Fruit fly (Drosophila melanogaster) ovary, adult (tissue): ENCODE data around the gene CG31467.

Source experiments
- CG17801 ChIP-seq: fragments of 200-800 bp; optimal IDR thresholded peaks from 2 replicates; lab custom pipeline; 2019; ENCODE audit warnings: missing biosample characterization, mild to moderate bottlenecking, missing genetic modification characterization, moderate library complexity; ENCODE audit not compliant: partially characterized antibody

The CG31467 gene

DNA sequence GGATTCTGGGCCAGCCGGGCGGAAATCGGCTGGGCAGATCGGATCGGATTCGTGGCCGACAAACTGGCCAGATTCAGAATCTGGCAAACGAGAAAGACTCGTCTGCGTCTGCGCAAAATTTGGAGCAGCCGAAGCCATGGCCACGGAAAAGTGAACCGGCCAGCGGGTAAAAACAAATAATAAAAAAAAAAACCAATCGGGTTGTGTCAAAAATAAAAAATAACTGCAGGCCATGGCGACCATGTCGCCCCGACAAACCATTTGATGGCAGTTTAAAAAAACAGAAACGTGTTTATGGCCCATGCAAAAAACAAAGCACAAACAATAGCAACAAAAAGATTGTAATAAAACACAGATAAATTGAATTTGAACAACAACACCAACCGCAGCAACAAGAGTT, 18.5 kb downstream of the CG31467 start:
- no peak for TF ChIP-seq CG17801

DNA sequence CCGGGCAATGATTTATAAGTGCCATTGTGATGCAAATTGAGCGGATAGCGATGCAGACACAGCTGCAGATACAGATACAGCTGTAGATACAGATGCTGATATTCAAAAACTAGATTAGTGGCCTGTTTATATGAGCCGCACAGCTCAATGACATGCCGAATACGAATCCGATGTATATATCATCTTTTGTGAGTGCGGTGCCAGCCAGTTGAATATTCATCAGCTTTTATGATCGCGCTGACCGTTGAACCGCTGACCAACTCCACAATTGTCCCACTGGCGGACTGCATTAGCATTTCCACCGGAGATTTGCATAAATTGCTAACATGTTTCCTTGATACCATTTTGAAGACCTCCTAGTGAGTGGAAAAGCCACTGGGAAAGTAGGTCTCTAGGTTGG, 19.4 kb downstream of the CG31467 start:
- TF ChIP-seq CG17801: no peak

DNA sequence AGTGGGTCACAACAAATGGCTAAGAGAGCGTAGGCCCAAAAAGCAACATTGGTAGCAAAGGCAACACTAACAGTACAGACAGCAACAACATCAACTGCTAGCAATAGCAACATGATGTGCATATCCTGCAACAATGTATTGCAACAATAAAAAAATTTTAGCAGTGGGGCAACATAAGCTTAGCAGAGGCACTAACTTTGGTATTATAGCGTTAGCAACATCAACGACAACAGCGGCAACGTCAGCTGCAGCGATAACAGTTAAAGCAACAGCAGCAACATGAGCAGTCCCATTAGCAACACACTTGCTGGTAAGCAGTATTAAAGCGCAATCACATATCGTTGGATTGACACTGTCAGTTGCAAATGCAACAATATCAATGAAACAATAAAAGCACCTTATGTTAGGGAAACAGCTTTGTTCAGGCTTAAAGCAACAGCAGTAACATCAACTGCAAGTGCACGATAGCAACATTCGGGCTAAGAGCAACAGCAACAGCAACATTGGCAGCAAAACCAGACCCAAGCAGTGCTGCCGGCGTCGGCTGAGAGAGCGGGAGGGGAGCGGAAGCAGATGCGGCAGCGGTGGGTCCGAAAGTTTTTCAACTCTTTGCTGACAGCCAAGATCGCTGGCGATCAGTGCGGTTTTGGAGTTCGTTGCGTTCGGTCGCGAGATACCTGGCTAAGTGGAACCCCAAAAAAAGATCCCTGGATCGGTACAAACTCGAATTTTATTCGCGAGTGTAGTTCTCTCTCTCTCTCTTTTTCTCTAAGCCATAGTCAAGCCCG, 20.2 kb downstream of the CG31467 start, which contains the start of gene Skel:
Gene Skel, plus strand, starts transcription at position 637 of the 788 bp plus-strand sequence.
- TF ChIP-seq CG17801: no peak

DNA sequence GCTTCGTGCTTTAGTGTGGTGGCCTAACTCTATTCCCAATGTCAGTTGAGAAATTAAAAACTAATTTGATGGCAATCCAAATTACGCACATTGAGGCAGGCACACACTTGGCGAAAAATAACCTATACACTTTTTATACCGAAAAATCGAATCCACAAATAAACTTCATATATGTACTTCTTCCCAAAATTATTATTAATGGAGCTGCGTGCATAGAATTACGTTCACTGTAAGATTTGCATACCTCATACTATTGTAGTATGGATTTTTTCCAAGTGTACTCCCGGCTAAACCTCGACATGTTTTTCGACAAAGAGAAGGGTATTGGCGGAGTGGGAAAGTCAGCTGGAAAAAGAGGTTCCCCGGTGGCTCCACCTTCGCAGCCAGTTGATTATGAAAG, 22.4 kb downstream of the CG31467 start:
- no peak for TF ChIP-seq CG17801

DNA sequence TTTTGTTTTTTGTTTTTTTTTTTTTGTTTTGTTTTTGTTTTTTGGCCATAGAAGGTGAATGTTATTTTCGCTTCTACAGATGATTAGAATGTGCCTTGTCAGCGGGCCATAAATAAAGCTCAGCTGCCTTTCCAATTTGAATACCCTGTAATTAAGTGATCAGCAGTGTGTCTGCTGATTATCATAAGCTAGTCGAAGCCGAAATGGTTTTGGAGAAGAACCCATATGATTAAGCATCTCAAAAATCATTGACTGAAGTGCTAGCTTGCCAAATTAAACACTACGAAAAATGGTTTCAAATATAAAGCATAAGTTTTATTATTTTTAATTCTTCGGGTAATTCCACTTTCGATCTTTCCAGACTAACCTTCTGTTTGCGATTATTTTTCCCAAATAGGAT, 23.4 kb downstream of the CG31467 start:
- TF ChIP-seq CG17801: no peak

DNA sequence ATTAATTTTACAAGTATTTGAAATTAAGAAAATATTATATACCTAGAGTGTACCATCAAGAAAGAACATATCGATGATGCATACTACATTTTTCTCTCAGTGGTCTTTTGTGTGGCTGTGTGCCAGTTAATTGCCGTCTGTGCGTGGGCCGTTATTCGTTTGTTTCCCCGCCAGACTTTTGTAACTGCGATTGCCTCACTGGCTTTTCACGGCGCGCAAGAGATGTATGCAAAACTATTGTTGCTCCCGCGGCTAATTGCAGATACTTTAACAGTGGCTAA, 25.0 kb downstream of the CG31467 start:
- no peak for TF ChIP-seq CG17801

DNA sequence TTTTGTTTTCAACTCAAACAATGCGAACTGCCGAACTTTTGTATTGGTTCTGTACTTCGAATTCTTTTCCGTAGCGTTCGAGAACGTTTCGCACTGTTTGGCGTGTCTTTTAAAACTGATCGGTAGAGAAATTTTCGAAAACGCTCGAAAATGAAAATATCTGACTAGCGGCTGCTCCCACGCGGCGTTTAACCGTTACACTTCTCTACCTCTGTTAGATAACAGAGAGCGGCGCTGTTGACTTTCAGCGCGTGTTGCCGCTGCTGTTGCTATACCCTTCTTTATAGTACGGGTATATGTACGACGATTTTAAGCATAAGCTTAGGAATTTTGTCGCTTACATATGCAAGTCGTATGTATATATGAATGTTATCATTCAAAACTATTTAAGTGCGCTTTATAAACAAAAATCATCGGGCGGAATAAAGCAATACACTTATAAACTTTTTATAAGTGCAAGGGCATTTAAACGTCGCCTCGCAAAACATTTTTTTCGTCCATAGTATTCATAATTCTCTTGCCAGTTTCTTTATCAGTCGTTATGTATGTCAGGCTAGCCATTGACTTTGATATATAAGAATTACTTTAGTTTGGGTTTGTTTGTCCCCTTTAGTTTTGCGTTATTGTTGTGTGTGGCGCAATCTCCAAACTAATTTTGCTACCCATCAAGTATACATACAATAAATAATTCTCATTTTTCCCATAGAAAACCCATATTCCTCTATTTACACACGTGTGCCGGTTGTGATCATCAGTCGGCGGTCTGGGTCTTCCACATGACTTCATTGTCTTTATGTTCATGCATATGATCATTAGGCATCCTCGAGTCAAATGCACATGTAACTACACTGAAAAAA, 25.6 kb downstream of the CG31467 start, which contains the start of gene Phyhd1:
Gene Phyhd1, minus strand, starts transcription at position 101 of the 857 bp plus-strand sequence.
- TF ChIP-seq CG17801: peak; percentile 90

DNA sequence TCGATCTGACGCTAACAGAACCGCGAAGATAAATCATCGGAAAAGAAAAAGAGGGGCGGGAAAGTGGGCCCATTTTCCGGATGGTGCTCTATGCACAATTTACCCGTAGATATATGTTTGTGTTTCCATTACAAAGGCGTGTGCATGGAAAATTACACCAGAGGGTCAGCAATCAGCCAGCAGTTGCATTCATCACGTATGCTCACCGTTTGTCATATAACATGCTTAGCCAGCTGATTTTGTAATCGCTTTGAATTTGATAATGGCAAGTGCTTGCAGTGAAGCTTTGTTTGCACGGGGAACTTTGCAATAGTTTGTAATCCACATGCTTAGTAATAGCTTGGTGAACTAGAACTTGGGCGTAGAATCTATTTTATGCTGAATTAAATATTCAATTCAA, 26.8 kb downstream of the CG31467 start:
- TF ChIP-seq CG17801: no peak

DNA sequence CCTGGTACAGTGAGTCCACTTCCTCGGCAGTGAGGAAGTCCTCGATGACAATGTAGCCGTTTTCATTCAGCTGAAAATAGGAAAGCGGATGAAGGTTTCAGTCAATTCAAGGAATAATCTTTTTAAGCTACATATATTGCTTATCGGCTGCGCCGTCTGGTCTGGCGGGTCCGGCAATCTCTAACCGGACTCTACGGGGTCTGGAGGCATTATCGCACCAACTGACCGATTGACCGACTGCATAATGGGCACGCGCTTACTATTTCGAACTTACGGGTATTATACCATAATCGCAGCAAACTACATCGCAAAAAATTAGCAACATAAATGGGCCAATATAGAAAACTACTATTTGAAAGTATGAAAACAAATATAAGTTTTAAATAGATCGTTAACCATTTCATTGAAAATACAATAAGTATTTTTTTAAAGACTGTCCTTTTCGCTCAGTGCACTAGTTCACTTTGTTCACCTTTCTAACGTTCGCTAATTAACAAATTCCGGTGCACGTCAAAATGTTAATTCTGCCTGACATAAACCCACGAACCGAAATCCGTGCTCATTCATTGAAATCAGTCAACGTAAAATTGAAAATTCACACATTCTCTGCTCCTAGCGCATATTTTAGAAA, 27.6 kb downstream of the CG31467 start:
- TF ChIP-seq CG17801: no peak

DNA sequence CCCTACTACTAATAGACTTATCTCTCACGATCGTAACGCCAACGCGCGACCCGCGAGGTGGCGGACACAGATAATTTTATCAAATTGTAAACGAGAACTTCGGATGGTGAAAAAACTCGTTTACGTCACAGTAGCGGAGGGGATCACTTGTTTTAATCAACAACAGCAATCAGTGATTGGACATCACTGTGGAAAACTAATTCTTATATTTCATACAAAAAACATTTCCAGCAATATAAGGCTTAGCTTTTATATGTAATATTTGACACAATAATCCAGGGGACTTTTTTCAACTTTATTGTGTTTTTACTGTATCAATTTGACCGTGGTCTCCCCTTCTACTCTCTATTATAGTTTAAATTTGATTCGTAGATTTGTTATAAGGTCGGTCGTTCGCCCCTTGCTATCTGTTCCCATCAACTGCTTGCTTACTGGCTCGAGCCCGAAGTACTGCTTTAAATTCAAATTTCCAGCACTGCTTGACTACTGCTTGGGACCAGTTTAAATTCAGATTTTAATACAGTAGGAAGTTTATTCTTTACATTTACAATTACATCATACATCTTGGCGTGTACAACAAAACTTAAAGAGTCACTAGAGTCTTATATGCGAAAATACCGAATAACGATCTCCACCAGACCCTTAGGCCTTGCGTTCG, 29.3 kb downstream of the CG31467 start, which contains the start of gene CG6465:
Gene CG6465, minus strand, starts transcription at position 7 of the 658 bp plus-strand sequence.
- no peak for TF ChIP-seq CG17801

DNA sequence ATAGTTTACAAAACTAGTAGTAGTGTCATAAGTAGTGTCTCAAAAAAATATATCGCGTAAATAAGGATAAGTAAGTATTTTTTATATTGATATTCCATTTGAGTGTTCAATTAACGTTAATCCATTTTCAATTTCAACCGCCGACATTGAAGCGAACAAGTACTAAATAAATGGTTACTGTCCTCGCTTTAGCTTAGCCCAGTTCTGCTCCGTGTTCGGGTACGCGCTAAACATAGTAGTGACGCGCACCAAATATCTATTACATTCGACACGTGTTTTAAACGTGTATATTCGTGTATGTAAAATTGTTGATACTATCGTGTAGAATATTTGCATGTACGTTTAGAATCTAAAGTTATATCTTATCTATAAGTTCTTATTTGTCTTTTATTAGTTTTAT, 31.6 kb downstream of the CG31467 start:
- TF ChIP-seq CG17801: no peak

DNA sequence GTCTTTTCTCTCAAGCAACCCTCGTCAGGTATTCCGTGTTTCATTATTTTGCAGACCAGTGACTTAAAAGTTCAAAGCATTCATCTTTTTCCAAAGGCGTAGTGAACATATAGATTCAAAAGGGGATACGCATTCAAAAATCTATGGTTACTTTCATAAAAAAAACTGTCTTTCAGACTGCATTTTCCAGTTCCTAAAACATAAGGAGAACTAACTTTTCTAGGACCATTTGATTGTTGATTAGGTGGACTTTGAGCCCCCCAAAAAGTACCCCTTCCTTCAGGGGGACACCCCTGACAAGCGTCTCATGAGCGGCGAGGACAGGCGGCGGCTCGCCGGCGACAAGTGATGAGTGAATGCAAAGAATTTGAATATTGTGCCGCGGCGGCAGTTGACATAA, 33.1 kb downstream of the CG31467 start:
- no peak for TF ChIP-seq CG17801

DNA sequence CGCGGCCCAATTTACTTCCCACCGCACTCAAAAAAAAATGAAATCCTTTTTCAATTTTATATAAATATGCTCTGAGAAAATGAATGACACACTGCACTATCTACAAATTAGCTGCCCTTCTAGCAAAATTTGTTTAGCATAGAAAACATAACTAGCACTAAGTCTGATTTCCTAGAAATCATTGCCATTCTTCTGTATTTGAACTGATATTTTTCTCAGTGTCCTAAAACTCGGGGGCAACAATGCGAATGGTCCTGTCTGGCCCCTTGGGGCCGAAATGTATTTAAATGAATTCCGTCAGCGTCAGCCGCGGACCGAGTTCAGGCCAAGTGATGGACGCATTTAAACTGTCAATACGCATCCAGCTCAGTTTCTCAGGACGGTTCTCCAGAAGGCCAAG, 34.0 kb downstream of the CG31467 start:
- no peak for TF ChIP-seq CG17801

DNA sequence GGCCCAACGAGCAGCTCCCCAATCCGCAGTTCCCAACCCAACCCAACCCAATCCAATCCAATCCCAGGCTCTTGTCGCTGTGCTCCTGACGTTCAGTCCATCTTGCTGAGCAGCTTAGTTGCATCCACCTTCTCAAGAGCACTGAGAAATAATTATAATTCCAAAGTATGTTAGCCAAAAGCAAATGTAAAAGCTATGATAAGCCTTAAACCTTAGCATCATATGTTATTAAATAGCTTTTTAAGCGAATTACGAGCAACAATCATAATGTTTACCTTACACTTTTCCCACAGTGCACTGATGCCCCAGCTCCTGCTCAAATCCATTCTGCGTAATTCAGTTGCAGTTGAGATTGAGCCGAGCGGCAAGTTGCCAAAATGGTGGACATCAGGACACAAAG, 36.7 kb downstream of the CG31467 start:
- no peak for TF ChIP-seq CG17801

DNA sequence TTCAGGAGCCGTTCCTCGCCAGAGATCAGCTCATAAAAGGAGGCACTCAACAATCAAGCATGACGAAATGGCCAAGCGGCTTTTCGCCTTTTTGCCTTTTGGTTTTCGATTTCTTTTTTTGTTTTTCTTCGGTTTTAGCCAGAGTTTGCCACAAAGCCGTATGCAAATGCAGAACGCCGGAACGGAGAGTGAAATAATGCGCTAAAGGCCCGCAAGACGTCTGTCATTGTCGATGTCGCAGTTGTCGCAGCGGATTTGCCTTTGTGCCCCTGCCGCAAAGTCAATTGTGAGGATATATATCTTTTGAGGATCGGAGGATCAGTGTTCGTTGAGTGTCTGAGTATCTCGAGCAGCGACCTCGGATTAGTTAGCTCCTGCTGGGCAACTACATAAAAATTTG, 38.7 kb downstream of the CG31467 start:
- TF ChIP-seq CG17801: no peak

DNA sequence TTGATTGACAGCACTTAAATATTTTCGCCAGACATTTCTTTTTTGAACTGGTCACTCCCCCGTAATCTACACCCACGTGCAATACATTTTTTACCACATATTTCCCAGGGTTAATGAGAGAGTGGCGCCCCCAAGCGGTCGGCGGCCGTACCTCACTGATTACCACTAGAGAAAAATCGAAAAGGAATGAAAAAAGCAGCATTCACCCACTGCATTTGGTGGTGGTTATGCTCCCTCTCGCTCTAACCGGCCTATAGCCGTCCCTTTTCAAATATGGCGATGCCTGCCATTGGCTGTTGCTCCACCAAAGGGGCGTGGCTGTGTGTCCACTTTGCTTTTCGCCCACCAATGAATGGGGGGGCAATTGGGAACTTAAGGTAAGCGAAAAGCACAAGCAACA, 41.7 kb downstream of the CG31467 start:
- TF ChIP-seq CG17801: no peak

DNA sequence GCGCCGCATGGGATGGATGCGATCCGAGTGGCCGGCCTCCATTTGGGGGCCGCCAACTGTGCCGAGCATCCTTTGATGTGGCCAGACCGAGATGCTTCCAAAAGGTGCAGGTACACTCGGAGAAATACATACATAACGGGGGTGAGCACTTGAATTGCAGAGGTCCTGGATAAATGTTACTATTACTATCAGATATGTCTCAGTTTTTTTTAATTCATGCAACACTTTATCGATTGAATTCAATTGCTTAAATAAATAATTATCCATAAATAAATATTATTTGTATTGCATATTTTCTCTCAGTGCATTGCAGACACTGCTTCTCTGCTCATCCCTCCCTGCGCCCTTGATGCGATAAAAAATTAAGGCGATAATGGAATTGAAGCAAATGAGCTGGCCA, 45.6 kb downstream of the CG31467 start:
- TF ChIP-seq CG17801: no peak
